Fruit fly (Drosophila melanogaster) whole organism, embryonic: ENCODE measurements around the gene CG12477.
A peak's percentile ranks its signal among the peaks of the same experiment; 100 is the strongest.

Source experiments
- C15 ChIP-seq: fragments of 200-800 bp; sonication (Bioruptor generic); IDR thresholded peaks from 3 replicates; pipeline ENCODE4 v1.3.6; 2022; ENCODE audit warnings: missing biosample characterization, missing genetic modification characterization
- CG10147 ChIP-seq: fragments of 200-800 bp; sonication (Bioruptor generic); optimal IDR thresholded peaks from 2 replicates; lab custom pipeline; 2019; ENCODE audit warnings: missing biosample characterization, mild to moderate bottlenecking, missing genetic modification characterization, moderate library complexity
- CG10979 ChIP-seq: fragments of 200-800 bp; sonication (Bioruptor generic); optimal IDR thresholded peaks from 2 replicates; lab custom pipeline; 2018; ENCODE audit warnings: missing biosample characterization, mild to moderate bottlenecking, missing genetic modification characterization, moderate library complexity
- CG11456 ChIP-seq: fragments of 200-800 bp; sonication (Bioruptor generic); IDR thresholded peaks from 3 replicates; pipeline ENCODE4 v1.3.6; 2022; ENCODE audit warnings: missing biosample characterization, missing genetic modification characterization
- CG12219 ChIP-seq: fragments of 200-800 bp; sonication (Bioruptor generic); optimal IDR thresholded peaks from 3 replicates; lab custom pipeline; 2018; ENCODE audit warnings: missing biosample characterization, mild to moderate bottlenecking, missing genetic modification characterization
- CG13287 ChIP-seq: fragments of 200-800 bp; sonication (Bioruptor generic); IDR thresholded peaks from 2 replicates; pipeline ENCODE4 v1.3.6; 2022; ENCODE audit warnings: missing biosample characterization, missing genetic modification characterization; ENCODE audit not compliant: partially characterized antibody
- CG13296 ChIP-seq: fragments of 200-800 bp; sonication (Bioruptor generic); optimal IDR thresholded peaks from 3 replicates; lab custom pipeline; 2018; ENCODE audit warnings: missing biosample characterization, mild to moderate bottlenecking, missing genetic modification characterization
- CG14860 ChIP-seq: fragments of 200-800 bp; sonication (Bioruptor generic); IDR thresholded peaks from 3 replicates; pipeline ENCODE4 v1.3.6; 2022; ENCODE audit warnings: missing biosample characterization, missing genetic modification characterization; ENCODE audit not compliant: partially characterized antibody
- CG16863 ChIP-seq: fragments of 200-800 bp; sonication (Bioruptor generic); optimal IDR thresholded peaks from 3 replicates; lab custom pipeline; 2016; ENCODE audit warnings: missing biosample characterization, missing genetic modification characterization
- CG17186 ChIP-seq: fragments of 200-800 bp; sonication (Bioruptor generic); optimal IDR thresholded peaks from 3 replicates; lab custom pipeline; 2017; ENCODE audit warnings: missing biosample characterization, missing genetic modification reagents, missing genetic modification characterization
- CG1792 ChIP-seq: fragments of 200-800 bp; sonication (Bioruptor generic); optimal IDR thresholded peaks from 2 replicates; lab custom pipeline; 2016; ENCODE audit warnings: missing biosample characterization, missing genetic modification characterization
- CG18011 ChIP-seq: fragments of 200-800 bp; sonication (Bioruptor generic); optimal IDR thresholded peaks from 2 replicates; lab custom pipeline; 2017; ENCODE audit warnings: missing biosample characterization, missing genetic modification characterization, mild to moderate bottlenecking, moderate library complexity, missing genotype
- CG2712 ChIP-seq: fragments of 200-800 bp; optimal IDR thresholded peaks from 3 replicates; lab custom pipeline; 2019; ENCODE audit warnings: missing biosample characterization, mild to moderate bottlenecking, missing genetic modification characterization, moderate library complexity
- CG31365 ChIP-seq: fragments of 200-800 bp; sonication (Bioruptor generic); optimal IDR thresholded peaks from 2 replicates; lab custom pipeline; 2018; ENCODE audit warnings: missing biosample characterization, mild to moderate bottlenecking, missing genetic modification characterization
- CG31388 ChIP-seq: fragments of 200-800 bp; sonication (Bioruptor generic); optimal IDR thresholded peaks from 2 replicates; lab custom pipeline; 2016; ENCODE audit warnings: missing biosample characterization, missing genetic modification characterization
- CG42726 ChIP-seq: fragments of 200-800 bp; sonication (Bioruptor generic); IDR thresholded peaks from 2 replicates; pipeline ENCODE4 v1.3.6; 2022; ENCODE audit warnings: missing biosample characterization, missing genetic modification characterization; ENCODE audit not compliant: partially characterized antibody
- CG7839 ChIP-seq: fragments of 200-800 bp; sonication (Bioruptor generic); optimal IDR thresholded peaks from 3 replicates; lab custom pipeline; 2018; ENCODE audit warnings: missing biosample characterization, mild to moderate bottlenecking, missing genetic modification characterization, moderate library complexity
- CG7928 ChIP-seq: fragments of 200-800 bp; sonication (Bioruptor generic); optimal IDR thresholded peaks from 2 replicates; lab custom pipeline; 2017; ENCODE audit warnings: missing biosample characterization, mild to moderate bottlenecking, missing genetic modification characterization
- CG8089 ChIP-seq: fragments of 200-800 bp; sonication (Bioruptor generic); optimal IDR thresholded peaks from 3 replicates; lab custom pipeline; 2016; ENCODE audit warnings: missing biosample characterization, missing genetic modification characterization
- Dad ChIP-seq: fragments of 200-800 bp; sonication (Bioruptor generic); optimal IDR thresholded peaks from 3 replicates; lab custom pipeline; 2016; ENCODE audit warnings: missing biosample characterization, missing genetic modification characterization
- Doc3 ChIP-seq: fragments of 200-800 bp; sonication (Bioruptor generic); IDR thresholded peaks from 3 replicates; pipeline ENCODE4 v1.3.6; 2022; ENCODE audit warnings: missing biosample characterization, missing genetic modification characterization; ENCODE audit not compliant: partially characterized antibody
- Drgx ChIP-seq: fragments of 200-800 bp; sonication (Bioruptor generic); IDR thresholded peaks from 2 replicates; pipeline ENCODE4 v1.3.6; 2022; ENCODE audit warnings: missing biosample characterization, missing genetic modification characterization
- H15 ChIP-seq: fragments of 200-800 bp; sonication (Bioruptor generic); IDR thresholded peaks from 3 replicates; pipeline ENCODE4 v1.3.6; 2022; ENCODE audit warnings: missing biosample characterization, missing genetic modification characterization
- Hmx ChIP-seq: fragments of 200-800 bp; sonication (Bioruptor generic); optimal IDR thresholded peaks from 2 replicates; lab custom pipeline; 2016; ENCODE audit warnings: missing biosample characterization, missing genetic modification characterization
- Jarid2 ChIP-seq: fragments of 200-800 bp; sonication (Bioruptor generic); optimal IDR thresholded peaks from 3 replicates; lab custom pipeline; 2017; ENCODE audit warnings: mild to moderate bottlenecking, missing biosample characterization, missing genetic modification reagents, missing genetic modification characterization
- MBD-R2 ChIP-seq: fragments of 200-800 bp; sonication (Bioruptor generic); IDR thresholded peaks from 2 replicates; pipeline ENCODE4 v1.3.6; 2022; ENCODE audit warnings: missing biosample characterization, missing genetic modification characterization
- Neu2 ChIP-seq: fragments of 200-800 bp; sonication (Bioruptor generic); optimal IDR thresholded peaks from 3 replicates; lab custom pipeline; 2016; ENCODE audit warnings: missing biosample characterization, missing genetic modification characterization, borderline replicate concordance
- Nf-YC ChIP-seq: fragments of 200-800 bp; optimal IDR thresholded peaks from 3 replicates; lab custom pipeline; 2019; ENCODE audit warnings: missing biosample characterization, mild to moderate bottlenecking, missing genetic modification characterization, moderate library complexity
- Sin3A ChIP-seq: fragments of >200 bp; optimal IDR thresholded peaks from 2 replicates; lab custom pipeline; 2018
- YL-1 ChIP-seq: fragments of 200-800 bp; sonication (Bioruptor generic); optimal IDR thresholded peaks from 3 replicates; lab custom pipeline; 2017; ENCODE audit warnings: missing biosample characterization, mild to moderate bottlenecking, missing genetic modification characterization
- ab ChIP-seq: fragments of 200-800 bp; sonication (Bioruptor generic); optimal IDR thresholded peaks from 2 replicates; lab custom pipeline; 2016; ENCODE audit warnings: missing biosample characterization, missing genetic modification characterization
- bcd ChIP-seq: fragments of 200-800 bp; sonication (Bioruptor generic); optimal IDR thresholded peaks from 2 replicates; lab custom pipeline; 2017; ENCODE audit warnings: missing biosample characterization, mild to moderate bottlenecking, missing genetic modification characterization
- cad ChIP-seq: fragments of >200 bp; optimal IDR thresholded peaks from 2 replicates; lab custom pipeline; 2017; ENCODE audit warnings: missing biosample characterization, missing genetic modification characterization
- crol ChIP-seq: fragments of 200-800 bp; sonication (Bioruptor generic); IDR thresholded peaks from 2 replicates; pipeline ENCODE4 v1.3.6; 2022; ENCODE audit warnings: missing biosample characterization, missing genetic modification characterization
- dpn ChIP-seq, 2 experiments: fragments of 200-800 bp; sonication (Bioruptor generic); optimal IDR thresholded peaks; 3 replicates each; lab custom pipeline; 2016; ENCODE audit warnings: missing biosample characterization in 2 of 2, missing genetic modification characterization in 2 of 2
- emc ChIP-seq: fragments of 200-800 bp; sonication (Bioruptor generic); optimal IDR thresholded peaks from 2 replicates; lab custom pipeline; 2016; ENCODE audit warnings: missing biosample characterization, missing genetic modification characterization
- en ChIP-seq: fragments of 200-800 bp; sonication (Bioruptor generic); optimal IDR thresholded peaks from 2 replicates; lab custom pipeline; 2016; ENCODE audit warnings: missing biosample characterization, missing genetic modification characterization
- esg ChIP-seq: fragments of 200-800 bp; sonication (Bioruptor generic); conservative IDR thresholded peaks from 2 replicates; pipeline ENCODE4 v1.3.6; 2022; ENCODE audit warnings: missing biosample characterization, missing genetic modification characterization
- eyg ChIP-seq: fragments of 200-800 bp; sonication (Bioruptor generic); optimal IDR thresholded peaks from 3 replicates; lab custom pipeline; 2016; ENCODE audit warnings: missing biosample characterization, missing genetic modification characterization
- fd102C ChIP-seq: fragments of 200-800 bp; sonication (Bioruptor generic); optimal IDR thresholded peaks from 2 replicates; lab custom pipeline; 2018; ENCODE audit warnings: missing biosample characterization, mild to moderate bottlenecking, missing genetic modification characterization, moderate library complexity
- gce ChIP-seq: fragments of 200-800 bp; sonication (Bioruptor generic); IDR thresholded peaks from 3 replicates; pipeline ENCODE4 v1.3.6; 2022; ENCODE audit warnings: missing biosample characterization, missing genetic modification characterization
- ham ChIP-seq: fragments of 200-800 bp; sonication (Bioruptor generic); IDR thresholded peaks from 2 replicates; pipeline ENCODE4 v1.3.6; 2022; ENCODE audit warnings: missing biosample characterization, missing genetic modification characterization
- ind ChIP-seq: fragments of 200-800 bp; sonication (Bioruptor generic); optimal IDR thresholded peaks from 3 replicates; lab custom pipeline; 2016; ENCODE audit warnings: missing biosample characterization, missing genetic modification characterization
- jumu ChIP-seq: fragments of 200-800 bp; sonication (Bioruptor generic); optimal IDR thresholded peaks from 3 replicates; lab custom pipeline; 2016; ENCODE audit warnings: missing biosample characterization, missing genetic modification characterization
- mirr ChIP-seq: fragments of 200-800 bp; sonication (Bioruptor generic); optimal IDR thresholded peaks from 3 replicates; lab custom pipeline; 2018; ENCODE audit warnings: missing biosample characterization, mild to moderate bottlenecking, missing genetic modification characterization
- org-1 ChIP-seq: fragments of 200-800 bp; sonication (Bioruptor generic); optimal IDR thresholded peaks from 2 replicates; lab custom pipeline; 2017; ENCODE audit warnings: missing biosample characterization, missing genetic modification characterization
- seq ChIP-seq: fragments of 200-800 bp; sonication (Bioruptor generic); IDR thresholded peaks from 2 replicates; pipeline ENCODE4 v1.3.6; 2022; ENCODE audit warnings: missing biosample characterization, missing genetic modification characterization
- sna ChIP-seq: fragments of 200-800 bp; sonication (Bioruptor generic); IDR thresholded peaks from 2 replicates; pipeline ENCODE4 v1.3.6; 2022; ENCODE audit warnings: missing biosample characterization, missing genetic modification characterization; ENCODE audit not compliant: partially characterized antibody
- stc ChIP-seq: fragments of 200-800 bp; sonication (Bioruptor generic); IDR thresholded peaks from 2 replicates; pipeline ENCODE4 v1.3.6; 2022; ENCODE audit warnings: missing biosample characterization, missing genetic modification characterization
- ttk ChIP-seq: fragments of 200-800 bp; sonication (Bioruptor generic); IDR thresholded peaks from 2 replicates; pipeline ENCODE4 v2.1.2; 2022; ENCODE audit warnings: missing biosample characterization, missing genetic modification characterization

The CG12477 gene

dm6 chr3L:18763486-18764436 lies 40.7 kb upstream of the CG12477 start (continued):
- no peak for TF ChIP-seq C15
- no peak for TF ChIP-seq jumu
- TF ChIP-seq CG10147: no peak
- TF ChIP-seq ind (GFP tag; lab: Kevin White, UChicago): no peak
- TF ChIP-seq H15: 0 out of 3 replicates have a peak, but pooled peaks have one; percentile 29
- no peak for TF ChIP-seq CG8089
- TF ChIP-seq CG7839 (tag; lab: Kevin White, UChicago): no peak
- TF ChIP-seq sna (GFP tag; lab: Robert Waterston, UW): no peak
- TF ChIP-seq CG31365 (tag; lab: Kevin White, UChicago): no peak
- TF ChIP-seq Hmx (GFP tag; lab: Kevin White, UChicago): no peak
- 0 out of 3 replicates have a peak, but pooled peaks have one; percentile 7 for TF ChIP-seq gce (GFP tag; lab: Robert Waterston, UW)
- no peak for TF ChIP-seq dpn (GFP tag; optimal IDR thresholded peaks at IDR 0.05; lab: Kevin White, UChicago)
- no peak for TF ChIP-seq CG16863
- TF ChIP-seq CG1792: no peak
- no peak for TF ChIP-seq CG10979 (tag; lab: Kevin White, UChicago)
- no peak for TF ChIP-seq emc (GFP tag; lab: Kevin White, UChicago)
- TF ChIP-seq Neu2 (GFP tag; lab: Kevin White, UChicago): no peak
- no peak for TF ChIP-seq CG31388 (GFP tag; lab: Kevin White, UChicago)
- no peak for TF ChIP-seq bcd (GFP tag; lab: Kevin White, UChicago)
- no peak for TF ChIP-seq MBD-R2 (GFP tag; lab: Robert Waterston, UW)
- no peak for TF ChIP-seq stc (GFP tag; lab: Robert Waterston, UW)
- TF ChIP-seq fd102C: no peak
- TF ChIP-seq CG12219 (GFP tag; lab: Kevin White, UChicago): no peak
- no peak for TF ChIP-seq ttk (GFP tag; lab: Robert Waterston, UW)
- no peak for TF ChIP-seq ab (GFP tag; lab: Kevin White, UChicago)
- TF ChIP-seq Jarid2 (GFP tag; lab: Kevin White, UChicago): no peak
- no peak for TF ChIP-seq en
- TF ChIP-seq Sin3A (lab: Kevin White, UChicago): no peak
- no peak for TF ChIP-seq esg
- peak; percentile 23; the same call in 1 of the 2 replicates for TF ChIP-seq seq
- no peak for TF ChIP-seq crol
- TF ChIP-seq CG13296 (GFP tag; lab: Kevin White, UChicago): no peak
- no peak for TF ChIP-seq Drgx (GFP tag; lab: Robert Waterston, UW)
- TF ChIP-seq org-1 (GFP tag; lab: Kevin White, UChicago): no peak
- no peak for TF ChIP-seq cad
- no peak for TF ChIP-seq Nf-YC (tag; lab: Kevin White, UChicago)
- TF ChIP-seq CG11456 (GFP tag; lab: Robert Waterston, UW): no peak
- TF ChIP-seq mirr (GFP tag; lab: Kevin White, UChicago): no peak
- TF ChIP-seq YL-1 (GFP tag; lab: Kevin White, UChicago): no peak
- no peak for TF ChIP-seq CG42726 (GFP tag; lab: Robert Waterston, UW)
- TF ChIP-seq ham: no peak
- TF ChIP-seq eyg (GFP tag; lab: Kevin White, UChicago): no peak
- no peak for TF ChIP-seq CG2712 (tag; lab: Kevin White, UChicago)
- no peak for TF ChIP-seq CG17186 (GFP tag; lab: Kevin White, UChicago)
- TF ChIP-seq CG18011 (GFP tag; lab: Kevin White, UChicago): no peak
- TF ChIP-seq CG13287: no peak
- no peak for TF ChIP-seq CG14860
- TF ChIP-seq Dad (GFP tag; lab: Kevin White, UChicago): no peak
- no peak for TF ChIP-seq CG7928 (GFP tag; lab: Kevin White, UChicago)
- no peak for TF ChIP-seq Doc3 (GFP tag; lab: Robert Waterston, UW)
